Fruit fly (Drosophila melanogaster): Measurements from ENCODE around the gene HP5.

- TF ChIP-seq psq (optimal IDR thresholded peaks at IDR 0.05) (no peak), Myc (optimal IDR thresholded peaks at IDR 0.05) (no peak)
These were observed 36.9 kb downstream of the HP5 start, which contains the start of gene CG33235 for dm6 chrX:11491473-11491872.

Data from Kc167 (cell line).